Worm (Caenorhabditis elegans) whole organism, L1 larva: ENCODE measurements around the gene rpl-20.

Experiments used
- ceh-82 ChIP-seq, 3 experiments: fragments of 150-350 bp in 1 of 3; sonication (generic microtip) in 2 of 3; optimal IDR thresholded peaks; 2 replicates each; lab custom pipeline; 2014 to 2017; ENCODE audit warnings: missing biosample characterization in 3 of 3, missing genetic modification characterization in 3 of 3
- nhr-19 ChIP-seq: fragments of 200-800 bp; sonication (Bioruptor generic); conservative IDR thresholded peaks from 2 replicates; pipeline ENCODE4 v1.3.6; 2022; ENCODE audit warnings: missing genetic modification characterization, missing compliant biosample characterization
- ztf-11 ChIP-seq, 2 experiments: sonication (generic microtip); optimal IDR thresholded peaks; 2 replicates each; lab custom pipeline; 2016 to 2017; ENCODE audit warnings: missing genetic modification characterization in 2 of 2, missing biosample characterization in 1 of 2, missing compliant biosample characterization in 1 of 2

DNA sequence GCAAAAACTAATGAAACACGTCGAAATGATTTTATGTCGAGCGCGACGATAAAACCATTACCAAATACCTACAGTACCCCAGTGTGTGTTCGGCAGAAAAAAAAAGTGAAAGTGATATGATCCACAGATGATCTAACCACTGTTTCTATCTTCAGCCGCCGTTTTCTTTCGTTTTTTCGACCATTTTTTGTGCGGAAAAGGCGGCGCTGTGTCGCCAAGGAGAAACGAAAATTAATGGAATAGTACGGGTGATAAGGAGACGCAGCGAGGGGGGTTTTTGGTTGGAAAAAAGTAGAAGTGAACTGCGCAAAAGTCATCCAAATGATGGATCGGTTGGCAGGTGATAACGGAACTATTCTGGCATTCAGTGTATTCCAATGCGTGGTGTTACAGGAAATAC is 45.5 kb upstream of the rpl-20 start:
- no peak for TF ChIP-seq ceh-82 (tag; optimal IDR thresholded peaks at IDR 0.05; lab: Kevin White, UChicago)
- TF ChIP-seq ztf-11 (tag; optimal IDR thresholded peaks at IDR 0.05; lab: Kevin White, UChicago): no peak
- no peak for TF ChIP-seq nhr-19 (GFP tag; lab: Robert Waterston, UW)
